Fruit fly (Drosophila melanogaster) Kc167 (cell line): ENCODE data around the gene Gba1a.

ENCODE experiments used
- h ChIP-seq: fragments of >200 bp; optimal IDR thresholded peaks from 3 replicates; lab custom pipeline; 2018; ENCODE audit warnings: missing external identifiers
- psq ChIP-seq: fragments of >200 bp; optimal IDR thresholded peaks from 2 replicates; lab custom pipeline; 2017; ENCODE audit warnings: missing external identifiers
- ttk ChIP-seq: sonication (Bioruptor generic); optimal IDR thresholded peaks from 2 replicates; lab custom pipeline; 2017; ENCODE audit warnings: missing external identifiers

DNA sequence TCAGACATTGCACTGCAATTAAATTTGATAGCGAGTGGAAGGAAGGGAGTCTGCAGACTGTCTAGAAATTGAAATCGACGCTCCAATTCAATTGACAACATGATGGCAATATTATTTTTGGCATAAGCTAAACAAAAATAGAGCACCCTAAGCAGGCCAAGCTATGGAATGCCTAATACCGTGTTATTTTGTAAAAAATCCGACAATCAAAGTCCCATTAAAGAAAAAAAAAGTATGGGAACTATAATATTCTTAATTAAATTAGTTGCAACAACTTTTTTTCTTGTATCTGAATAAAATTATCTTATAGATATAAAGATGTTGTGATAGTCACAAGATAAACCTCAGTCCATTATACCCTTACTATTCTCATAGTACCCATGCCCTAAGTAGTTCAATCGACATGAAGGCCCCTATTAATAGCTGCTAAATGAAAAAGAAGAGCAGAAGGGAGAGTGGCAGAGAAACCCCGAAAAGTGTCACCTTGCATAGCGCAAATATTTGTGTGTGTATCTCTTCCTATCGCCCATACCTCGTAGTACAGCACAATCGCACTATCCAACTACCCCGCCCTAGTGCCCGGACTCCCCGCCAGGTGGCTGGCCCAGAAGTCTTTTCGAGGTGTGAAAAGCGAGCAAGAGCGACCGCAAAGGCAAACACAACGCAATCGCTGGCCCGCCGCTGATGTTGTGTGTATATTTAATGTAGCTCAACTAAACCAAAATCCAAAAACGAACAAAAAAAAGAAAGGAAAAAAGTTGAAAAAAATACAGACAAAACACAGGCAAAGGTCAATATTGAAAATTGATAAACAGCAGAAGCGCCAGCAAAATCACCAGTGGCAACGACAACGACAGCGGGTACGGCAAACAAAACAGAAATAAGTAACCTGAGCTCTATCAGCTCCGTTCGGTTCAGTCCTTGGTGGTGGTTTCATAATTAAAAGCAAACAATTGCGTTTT, 42.8 kb upstream of the Gba1a start:
- no peak for TF ChIP-seq ttk
- TF ChIP-seq psq, result no peak
- TF ChIP-seq h, result no peak
